Worm (Caenorhabditis elegans) whole organism, L3 larva: ENCODE results near the gene aipr-1.

Experiments
- R02D3.7 ChIP-seq: fragments of 150-350 bp; optimal IDR thresholded peaks from 2 replicates; lab custom pipeline; 2014; ENCODE audit warnings: missing biosample characterization, missing genetic modification characterization
- ZK546.5 ChIP-seq: sonication (generic microtip); optimal IDR thresholded peaks from 2 replicates; lab custom pipeline; 2017; ENCODE audit warnings: missing biosample characterization, missing genetic modification characterization
- ama-1 ChIP-seq: fragments of 150-350 bp; optimal IDR thresholded peaks from 2 replicates; lab custom pipeline; 2018
- ceh-16 ChIP-seq: sonication (generic microtip); optimal IDR thresholded peaks from 2 replicates; lab custom pipeline; 2017; ENCODE audit warnings: missing biosample characterization, missing genetic modification characterization
- ceh-28 ChIP-seq: fragments of 150-350 bp; optimal IDR thresholded peaks from 2 replicates; lab custom pipeline; 2014; ENCODE audit warnings: missing biosample characterization, missing genetic modification reagents, missing genetic modification characterization
- ceh-82 ChIP-seq: fragments of 150-350 bp; optimal IDR thresholded peaks from 2 replicates; lab custom pipeline; 2014; ENCODE audit warnings: missing biosample characterization, missing genetic modification characterization
- egl-27 ChIP-seq: sonication (generic microtip); optimal IDR thresholded peaks from 4 replicates; lab custom pipeline; 2017; ENCODE audit warnings: missing biosample characterization, missing genetic modification reagents, missing genetic modification characterization
- egl-5 ChIP-seq: fragments of 150-350 bp; optimal IDR thresholded peaks from 2 replicates; lab custom pipeline; 2017; ENCODE audit warnings: missing biosample characterization, missing genetic modification reagents, missing genetic modification characterization, inconsistent platforms
- elt-1 ChIP-seq: fragments of 150-350 bp; optimal IDR thresholded peaks from 2 replicates; lab custom pipeline; 2014; ENCODE audit warnings: missing biosample characterization, missing genetic modification characterization
- elt-2 ChIP-seq: sonication (generic microtip); optimal IDR thresholded peaks from 2 replicates; lab custom pipeline; 2016; ENCODE audit warnings: missing genetic modification reagents, mild to moderate bottlenecking, missing genetic modification characterization, missing compliant biosample characterization
- elt-3 ChIP-seq, 3 experiments: fragments of 150-350 bp in 1 of 3; sonication (generic microtip) in 2 of 3; optimal IDR thresholded peaks; 2 replicates in 2 of 3; 4 replicates in 1 of 3; lab custom pipeline; 2014 to 2017; ENCODE audit warnings: missing biosample characterization in 3 of 3, missing genetic modification characterization in 3 of 3
- eor-1 ChIP-seq, 2 experiments: fragments of 150-350 bp; optimal IDR thresholded peaks; 2 replicates each; lab custom pipeline; 2014 to 2018; ENCODE audit warnings: missing biosample characterization in 2 of 2, missing genetic modification characterization in 2 of 2
- fkh-10 ChIP-seq: sonication (generic microtip); optimal IDR thresholded peaks from 2 replicates; lab custom pipeline; 2017; ENCODE audit warnings: missing biosample characterization, missing genetic modification reagents, missing genetic modification characterization
- fkh-2 ChIP-seq: fragments of 150-350 bp; optimal IDR thresholded peaks from 2 replicates; lab custom pipeline; 2014; ENCODE audit warnings: missing biosample characterization, missing genetic modification reagents, missing genetic modification characterization
- fos-1 ChIP-seq: fragments of 150-350 bp; optimal IDR thresholded peaks from 2 replicates; lab custom pipeline; 2014; ENCODE audit warnings: missing biosample characterization, missing genetic modification characterization
- hmg-11 ChIP-seq: sonication (generic microtip); optimal IDR thresholded peaks from 2 replicates; lab custom pipeline; 2016; ENCODE audit warnings: missing genetic modification characterization, missing compliant biosample characterization
- jun-1 ChIP-seq: fragments of 150-350 bp; optimal IDR thresholded peaks from 2 replicates; lab custom pipeline; 2014; ENCODE audit warnings: missing biosample characterization, missing genetic modification reagents, missing genetic modification characterization
- lin-15B ChIP-seq: fragments of 150-350 bp; optimal IDR thresholded peaks from 2 replicates; lab custom pipeline; 2014; ENCODE audit warnings: missing biosample characterization, missing genetic modification characterization
- lin-39 ChIP-seq: fragments of 150-350 bp; optimal IDR thresholded peaks from 2 replicates; lab custom pipeline; 2018; ENCODE audit warnings: missing biosample characterization, missing genetic modification reagents, missing genetic modification characterization
- lsy-12 ChIP-seq: sonication (generic microtip); optimal IDR thresholded peaks from 2 replicates; lab custom pipeline; 2016; ENCODE audit warnings: mild to moderate bottlenecking, missing genetic modification characterization, missing compliant biosample characterization
- mdl-1 ChIP-seq: fragments of 150-350 bp; optimal IDR thresholded peaks from 2 replicates; lab custom pipeline; 2014; ENCODE audit warnings: missing biosample characterization, missing genetic modification characterization
- nfya-1 ChIP-seq: sonication (generic microtip); optimal IDR thresholded peaks from 2 replicates; lab custom pipeline; 2017; ENCODE audit warnings: missing genetic modification characterization, mild to moderate bottlenecking, missing compliant biosample characterization, antibody characterized with exemption, moderate library complexity; ENCODE audit not compliant: insufficient read depth
- nhr-12 ChIP-seq: fragments of 150-350 bp; optimal IDR thresholded peaks from 2 replicates; lab custom pipeline; 2014; ENCODE audit warnings: missing biosample characterization, missing genetic modification characterization
- nhr-23 ChIP-seq: fragments of 150-350 bp; optimal IDR thresholded peaks from 2 replicates; lab custom pipeline; 2014; ENCODE audit warnings: missing biosample characterization, missing genetic modification reagents, missing genetic modification characterization
- nhr-237 ChIP-seq: fragments of 150-350 bp; optimal IDR thresholded peaks from 2 replicates; lab custom pipeline; 2014; ENCODE audit warnings: missing biosample characterization, missing genetic modification characterization
- nhr-25 ChIP-seq: sonication (generic microtip); optimal IDR thresholded peaks from 2 replicates; lab custom pipeline; 2017; ENCODE audit warnings: missing biosample characterization, missing genetic modification characterization
- nhr-28 ChIP-seq: fragments of 150-350 bp; optimal IDR thresholded peaks from 2 replicates; lab custom pipeline; 2014; ENCODE audit warnings: missing biosample characterization, missing genetic modification characterization
- nhr-43 ChIP-seq: sonication (generic microtip); optimal IDR thresholded peaks from 2 replicates; lab custom pipeline; 2016; ENCODE audit warnings: mild to moderate bottlenecking, missing genetic modification characterization, missing compliant biosample characterization; ENCODE audit not compliant: poor library complexity, severe bottlenecking
- nhr-67 ChIP-seq: fragments of 150-350 bp; optimal IDR thresholded peaks from 2 replicates; lab custom pipeline; 2014; ENCODE audit warnings: missing biosample characterization, missing genetic modification characterization
- nhr-76 ChIP-seq: fragments of 150-350 bp; sonication (generic microtip); optimal IDR thresholded peaks from 5 replicates; lab custom pipeline; 2014; ENCODE audit warnings: missing biosample characterization, missing genetic modification characterization
- nhr-77 ChIP-seq: fragments of 150-350 bp; optimal IDR thresholded peaks from 2 replicates; lab custom pipeline; 2014; ENCODE audit warnings: missing biosample characterization, missing genetic modification characterization
- pha-4 ChIP-seq: fragments of 150-350 bp; optimal IDR thresholded peaks from 2 replicates; lab custom pipeline; 2014; ENCODE audit warnings: missing biosample characterization, missing genetic modification reagents, missing genetic modification characterization
- pqm-1 ChIP-seq: fragments of 150-350 bp; optimal IDR thresholded peaks from 2 replicates; lab custom pipeline; 2017; ENCODE audit warnings: missing biosample characterization, missing genetic modification characterization, inconsistent platforms
- sea-2 ChIP-seq: fragments of 150-350 bp; sonication (generic microtip); optimal IDR thresholded peaks from 4 replicates; lab custom pipeline; 2014; ENCODE audit warnings: missing biosample characterization, missing genetic modification reagents, missing genetic modification characterization
- skn-1 ChIP-seq: fragments of 150-350 bp; optimal IDR thresholded peaks from 2 replicates; lab custom pipeline; 2014; ENCODE audit warnings: missing biosample characterization, missing genetic modification characterization
- snpc-4 ChIP-seq: fragments of 150-350 bp; optimal IDR thresholded peaks from 2 replicates; lab custom pipeline; 2014; ENCODE audit warnings: missing biosample characterization, missing genetic modification characterization
- tbx-2 ChIP-seq: sonication (generic microtip); optimal IDR thresholded peaks from 2 replicates; lab custom pipeline; 2016; ENCODE audit warnings: mild to moderate bottlenecking, missing genetic modification characterization, missing compliant biosample characterization
- unc-39 ChIP-seq: sonication (generic microtip); optimal IDR thresholded peaks from 4 replicates; lab custom pipeline; 2017; ENCODE audit warnings: missing biosample characterization, missing genetic modification characterization
- unc-62 ChIP-seq: fragments of 150-350 bp; sonication (generic microtip); optimal IDR thresholded peaks from 4 replicates; lab custom pipeline; 2014; ENCODE audit warnings: missing biosample characterization, missing genetic modification reagents, missing genetic modification characterization
- zag-1 ChIP-seq: fragments of 150-350 bp; optimal IDR thresholded peaks from 2 replicates; lab custom pipeline; 2014; ENCODE audit warnings: missing biosample characterization, missing genetic modification characterization
- ztf-11 ChIP-seq: fragments of 150-350 bp; optimal IDR thresholded peaks from 2 replicates; lab custom pipeline; 2014; ENCODE audit warnings: missing biosample characterization, missing genetic modification characterization
- ztf-4 ChIP-seq: fragments of 150-350 bp; optimal IDR thresholded peaks from 2 replicates; lab custom pipeline; 2014; ENCODE audit warnings: missing biosample characterization, missing genetic modification characterization

aipr-1 gene

ce11 chrII:6565077-6565476 lies 29.0 kb downstream of the aipr-1 start, which contains the start of gene mpz-3 (continued):
- TF ChIP-seq ceh-16 (tag; lab: Kevin White, UChicago), result no peak
- peak; percentile 42 for TF ChIP-seq lsy-12 (tag; lab: Kevin White, UChicago)
- no peak for TF ChIP-seq nhr-12 (tag; lab: Kevin White, UChicago)
- no peak for TF ChIP-seq nhr-77
- no peak for TF ChIP-seq nhr-76 (tag; lab: Kevin White, UChicago)
- no peak for TF ChIP-seq unc-62 (GFP tag; lab: Kevin White, UChicago)
- TF ChIP-seq sea-2 (GFP tag; lab: Kevin White, UChicago), result no peak
- no peak for TF ChIP-seq egl-27 (tag; lab: Kevin White, UChicago)
- no peak for TF ChIP-seq ztf-11 (tag; lab: Kevin White, UChicago)
- peak; percentile 8 for TF ChIP-seq tbx-2 (tag; lab: Kevin White, UChicago)
- no peak for TF ChIP-seq skn-1 (tag; lab: Kevin White, UChicago)
- TF ChIP-seq nhr-237, result no peak
- TF ChIP-seq ztf-4 (tag; lab: Kevin White, UChicago), result no peak
- peak; percentile 9 for TF ChIP-seq nfya-1 (tag; lab: Kevin White, UChicago)
- no peak for TF ChIP-seq fos-1 (tag; lab: Kevin White, UChicago)
- TF ChIP-seq nhr-28 (tag; lab: Kevin White, UChicago), result no peak
- TF ChIP-seq R02D3.7, result no peak
- TF ChIP-seq snpc-4 (tag; lab: Kevin White, UChicago), result no peak
- TF ChIP-seq jun-1 (tag; lab: Kevin White, UChicago), result no peak

- TF ChIP-seq hmg-11 (peak; percentile 55), nhr-43 (tag; lab: Kevin White, UChicago) (no peak), elt-2 (peak; percentile 3), lin-39 (tag; lab: Kevin White, UChicago) (peak; percentile 70), lin-15B (tag; lab: Kevin White, UChicago) (peak; percentile 16), ceh-82 (tag; lab: Kevin White, UChicago) (no peak), snpc-4 (tag; lab: Kevin White, UChicago) (peak; percentile 67), nfya-1 (tag; lab: Kevin White, UChicago) (peak; percentile 55), nhr-67 (no peak), ceh-28 (tag; lab: Kevin White, UChicago) (peak; percentile 21)
Measured at ce11 chrII:6563238-6563637, 30.8 kb downstream of the aipr-1 start.

- TF ChIP-seq nfya-1 (tag; lab: Kevin White, UChicago) (no peak), jun-1 (tag; lab: Kevin White, UChicago) (peak; percentile 5), pqm-1 (tag; lab: Kevin White, UChicago) (no peak), pha-4 (tag; lab: Kevin White, UChicago) (peak; percentile 63), ama-1 (peak; percentile 46), tbx-2 (tag; lab: Kevin White, UChicago) (no peak), nhr-43 (tag; lab: Kevin White, UChicago) (peak; percentile 32), nhr-25 (tag; lab: Kevin White, UChicago) (peak; percentile 85), fkh-10 (GFP tag; lab: Kevin White, UChicago) (no peak), lin-39 (tag; lab: Kevin White, UChicago) (no peak), nhr-76 (tag; lab: Kevin White, UChicago) (no peak), egl-5 (tag; lab: Kevin White, UChicago) (peak; percentile 68), nhr-23 (tag; lab: Kevin White, UChicago) (peak; percentile 64), elt-3 (tag; optimal IDR thresholded peaks at IDR 0.05; lab: Kevin White, UChicago) (peak in 1 of 3 experiments; percentile 45)
Measured at ce11 chrII:6562203-6562867, 31.7 kb downstream of the aipr-1 start.

ce11 chrII:6561300-6561699 lies 32.8 kb downstream of the aipr-1 start, which contains the start of gene F18C5.10:
F18C5.10 (minus strand) TSS chrII:6561444.
- TF ChIP-seq elt-3 (tag; optimal IDR thresholded peaks at IDR 0.05; lab: Kevin White, UChicago), result no peak
- TF ChIP-seq ceh-16 (tag; lab: Kevin White, UChicago), result no peak
- TF ChIP-seq fkh-2 (tag; lab: Kevin White, UChicago), result no peak
- TF ChIP-seq ZK546.5 (tag; lab: Kevin White, UChicago), result no peak
- no peak for TF ChIP-seq tbx-2 (tag; lab: Kevin White, UChicago)
- TF ChIP-seq elt-2, result no peak
- no peak for TF ChIP-seq unc-39
- TF ChIP-seq nhr-76 (tag; lab: Kevin White, UChicago), result no peak
- TF ChIP-seq pha-4 (tag; lab: Kevin White, UChicago), result peak; percentile 28
- no peak for TF ChIP-seq nhr-25 (tag; lab: Kevin White, UChicago)
- TF ChIP-seq nhr-237, result no peak
- no peak for TF ChIP-seq eor-1 (tag; optimal IDR thresholded peaks at IDR 0.05; lab: Kevin White, UChicago)
- no peak for TF ChIP-seq jun-1 (tag; lab: Kevin White, UChicago)
- TF ChIP-seq zag-1 (tag; lab: Kevin White, UChicago), result no peak
- peak; percentile 12 for TF ChIP-seq ama-1
- no peak for TF ChIP-seq unc-62 (GFP tag; lab: Kevin White, UChicago)
- peak; percentile 6 for TF ChIP-seq lin-39 (tag; lab: Kevin White, UChicago)
- TF ChIP-seq mdl-1 (tag; lab: Kevin White, UChicago), result no peak
- no peak for TF ChIP-seq lsy-12 (tag; lab: Kevin White, UChicago)
- no peak for TF ChIP-seq lin-15B (tag; lab: Kevin White, UChicago)
- TF ChIP-seq snpc-4 (tag; lab: Kevin White, UChicago), result no peak
- TF ChIP-seq egl-5 (tag; lab: Kevin White, UChicago), result peak; percentile 38
- TF ChIP-seq elt-1 (tag; lab: Kevin White, UChicago), result no peak
